Worm (Caenorhabditis elegans): ENCODE data around the gene ZK470.6.
"Not testable (repeated sequence)": the region's sequence is repeated elsewhere in the genome, so short reads cannot be mapped to it uniquely, and the experiment has no call there.

Gene ZK470.6

ce11 chrX:4207385-4207784 is 30.1 kb upstream of the ZK470.6 start, which contains the start of gene F20B6.9:
Gene F20B6.9, minus strand, starts transcription at chrX:4207485.
- not testable (repeated sequence) for TF ChIP-seq fax-1, sdc-2, hlh-6 (tag; optimal IDR thresholded peaks at IDR 0.05)

ce11 chrX:4202114-4202513 is 24.8 kb upstream of the ZK470.6 start, which contains the start of gene F20B6.6:
Gene F20B6.6, minus strand, starts transcription at chrX:4202214.
- not testable (repeated sequence) for TF ChIP-seq F13H6.1, hlh-6, ttx-3 (tag; optimal IDR thresholded peaks at IDR 0.05)

ce11 chrX:4199829-4200228 is 22.5 kb upstream of the ZK470.6 start, which contains the start of gene F20B6.5:
Gene F20B6.5, minus strand, starts transcription at chrX:4199929.
- TF ChIP-seq ceh-24, syd-9, elt-2 (tag; optimal IDR thresholded peaks at IDR 0.05): not testable (repeated sequence)

ce11 chrX:4196431-4196830 is 19.1 kb upstream of the ZK470.6 start, which contains the start of gene F20B6.4:
Gene F20B6.4, minus strand, starts transcription at chrX:4196531.
- TF ChIP-seq F13H6.1 (tag; optimal IDR thresholded peaks at IDR 0.05) (no peak), ets-4 (tag; optimal IDR thresholded peaks at IDR 0.05) (no peak), pha-4 (tag; optimal IDR thresholded peaks at IDR 0.05) (no peak), tbx-7 (tag; optimal IDR thresholded peaks at IDR 0.05) (no peak), hlh-30 (tag; optimal IDR thresholded peaks at IDR 0.05; ENCODE audit: insufficient read depth) (no peak), Y22D7AL.16 (tag; optimal IDR thresholded peaks at IDR 0.05) (no peak), ceh-22 (tag; optimal IDR thresholded peaks at IDR 0.05) (no peak), unc-3 (GFP tag; conservative IDR thresholded peaks at IDR 0.05) (no peak), unc-3 (tag; optimal IDR thresholded peaks at IDR 0.05) (no peak), fax-1 (tag; optimal IDR thresholded peaks at IDR 0.05) (no peak), pag-3 (tag; optimal IDR thresholded peaks at IDR 0.05; ENCODE audit: borderline replicate concordance) (no peak), che-1 (tag; optimal IDR thresholded peaks at IDR 0.05) (no peak)

- TF ChIP-seq ref-2 (tag; optimal IDR thresholded peaks at IDR 0.05) (no peak), ceh-18 (tag; optimal IDR thresholded peaks at IDR 0.05) (no peak), lin-11 (tag; optimal IDR thresholded peaks at IDR 0.05) (no peak), gmeb-2 (tag; optimal IDR thresholded peaks at IDR 0.05) (no peak), ceh-19 (GFP tag; optimal IDR thresholded peaks at IDR 0.05) (no peak), elt-4 (tag; optimal IDR thresholded peaks at IDR 0.05) (no peak), odd-2 (tag; optimal IDR thresholded peaks at IDR 0.05) (no peak), ceh-30 (tag; optimal IDR thresholded peaks at IDR 0.05) (no peak), elt-2 (tag; optimal IDR thresholded peaks at IDR 0.05) (no peak)
These were observed 15.8 kb upstream of the ZK470.6 start for ce11 chrX:4193080-4193479.

ce11 chrX:4192235-4192634 is 14.9 kb upstream of the ZK470.6 start:
- TF ChIP-seq ceh-34 (tag; optimal IDR thresholded peaks at IDR 0.05) (no peak), ceh-9 (tag; optimal IDR thresholded peaks at IDR 0.05) (no peak), hlh-15 (tag; optimal IDR thresholded peaks at IDR 0.05) (no peak), rnt-1 (tag; optimal IDR thresholded peaks at IDR 0.05) (no peak), tbx-7 (tag; optimal IDR thresholded peaks at IDR 0.05) (no peak), zip-5 (tag; optimal IDR thresholded peaks at IDR 0.05) (no peak), ahr-1 (tag; optimal IDR thresholded peaks at IDR 0.05) (no peak), sox-4 (tag; optimal IDR thresholded peaks at IDR 0.05) (no peak), ceh-19 (GFP tag; optimal IDR thresholded peaks at IDR 0.05) (no peak), fax-1 (tag; optimal IDR thresholded peaks at IDR 0.05) (no peak), pha-2 (tag; optimal IDR thresholded peaks at IDR 0.05) (no peak), K02D7.2 (tag; optimal IDR thresholded peaks at IDR 0.05) (no peak), fkh-6 (tag; optimal IDR thresholded peaks at IDR 0.05) (no peak), K09A11.1 (tag; optimal IDR thresholded peaks at IDR 0.05; ENCODE audit: insufficient read depth) (no peak), ceh-31 (tag; optimal IDR thresholded peaks at IDR 0.05) (no peak), gmeb-2 (tag; optimal IDR thresholded peaks at IDR 0.05) (no peak), dmd-4 (tag; optimal IDR thresholded peaks at IDR 0.05; ENCODE audit: borderline replicate concordance) (no peak), ceh-6 (GFP tag; optimal IDR thresholded peaks at IDR 0.05) (no peak), nhr-232 (tag; optimal IDR thresholded peaks at IDR 0.05) (no peak), C38D4.7 (GFP tag; optimal IDR thresholded peaks at IDR 0.05) (no peak)

Data from whole organism, late embryonic.